Worm (Caenorhabditis elegans) whole organism, early embryonic: Measurements from ENCODE around the gene K05D4.9.

Source experiments
- F13C5.2 ChIP-seq: sonication (generic microtip); optimal IDR thresholded peaks from 2 replicates; lab custom pipeline; 2017; ENCODE audit warnings: mild to moderate bottlenecking, missing genetic modification characterization, inconsistent platforms, missing compliant biosample characterization
- ama-1 ChIP-seq: fragments of 150-350 bp; optimal IDR thresholded peaks from 2 replicates; lab custom pipeline; 2014
- sea-1 ChIP-seq: fragments of 200-800 bp; sonication (Bioruptor generic); conservative IDR thresholded peaks from 2 replicates; pipeline ENCODE4 v1.3.6; 2022; ENCODE audit warnings: missing genetic modification characterization, missing compliant biosample characterization
- tra-4 ChIP-seq: sonication (generic microtip); optimal IDR thresholded peaks from 2 replicates; lab custom pipeline; 2017; ENCODE audit warnings: missing genetic modification characterization, missing compliant biosample characterization

- TF ChIP-seq F13C5.2 (tag; lab: Kevin White, UChicago) (no peak), tra-4 (tag; lab: Kevin White, UChicago) (no peak), ama-1 (lab: Kevin White, UChicago) (no peak), sea-1 (no peak)
These were observed 50.2 kb downstream of the K05D4.9 start for ce11 chrV:16121451-16121850.
